Fruit fly (Drosophila melanogaster): Measurements from ENCODE around the gene CG45492.

DNA sequence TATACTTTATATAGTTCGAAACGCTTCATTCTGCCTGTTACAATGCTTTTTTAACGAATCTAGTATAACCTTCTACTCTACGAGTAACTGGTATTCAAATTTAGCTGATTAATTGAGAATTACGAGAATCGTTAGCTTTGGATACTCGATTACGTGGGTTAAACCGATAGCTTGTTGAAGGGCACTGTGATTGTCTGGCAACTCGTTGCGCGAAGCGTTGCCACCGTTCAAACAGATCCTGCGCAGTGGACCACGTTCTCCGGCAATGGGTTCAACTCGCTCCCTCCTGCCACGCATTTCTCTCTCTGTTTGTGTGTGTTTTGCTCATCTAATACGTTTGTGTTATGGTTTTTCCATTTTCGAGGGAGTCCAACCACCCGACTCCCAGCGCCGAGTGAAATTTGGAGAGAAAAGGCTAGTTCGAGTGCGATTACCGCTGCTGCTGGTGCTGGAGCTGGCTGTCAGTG, 17.0 kb upstream of the CG45492 start, which contains the start of gene Nep3:
- TF ChIP-seq Snoo (tag; optimal IDR thresholded peaks at IDR 0.05) (no peak), CG9948 (tag; optimal IDR thresholded peaks at IDR 0.05) (no peak), CG13204 (GFP tag; optimal IDR thresholded peaks at IDR 0.05) (no peak), CG15710 (tag; optimal IDR thresholded peaks at IDR 0.05) (no peak), EcR (GFP tag; optimal IDR thresholded peaks at IDR 0.05) (no peak), Ets98B (GFP tag; IDR thresholded peaks at IDR 0.05) (no peak), CG8301 (tag; optimal IDR thresholded peaks at IDR 0.05) (no peak), gl (tag; optimal IDR thresholded peaks at IDR 0.05) (no peak), CG34367 (tag; optimal IDR thresholded peaks at IDR 0.05) (no peak), CG10348 (GFP tag; IDR thresholded peaks at IDR 0.05) (no peak), CG17806 (tag; optimal IDR thresholded peaks at IDR 0.05) (no peak), Pif1B (GFP tag; optimal IDR thresholded peaks at IDR 0.05) (no peak), CG4496 (GFP tag; IDR thresholded peaks at IDR 0.05) (no peak), D1 (tag; optimal IDR thresholded peaks at IDR 0.05) (no peak)

Data from whole organism, pupa.